Worm (Caenorhabditis elegans) whole organism, L3 larva: ENCODE results near the gene C54D10.13.

ENCODE experiments used
- R02D3.7 ChIP-seq: fragments of 150-350 bp; optimal IDR thresholded peaks from 2 replicates; lab custom pipeline; 2014; ENCODE audit warnings: missing biosample characterization, missing genetic modification characterization
- aly-2 ChIP-seq: fragments of 150-350 bp; optimal IDR thresholded peaks from 2 replicates; lab custom pipeline; 2014; ENCODE audit warnings: missing biosample characterization, missing genetic modification characterization
- ama-1 ChIP-seq: fragments of 150-350 bp; optimal IDR thresholded peaks from 2 replicates; lab custom pipeline; 2018
- ceh-16 ChIP-seq: sonication (generic microtip); optimal IDR thresholded peaks from 2 replicates; lab custom pipeline; 2017; ENCODE audit warnings: missing biosample characterization, missing genetic modification characterization
- ceh-28 ChIP-seq: fragments of 150-350 bp; optimal IDR thresholded peaks from 2 replicates; lab custom pipeline; 2014; ENCODE audit warnings: missing biosample characterization, missing genetic modification reagents, missing genetic modification characterization
- ceh-82 ChIP-seq: fragments of 150-350 bp; optimal IDR thresholded peaks from 2 replicates; lab custom pipeline; 2014; ENCODE audit warnings: missing biosample characterization, missing genetic modification characterization
- ceh-9 ChIP-seq: sonication (generic microtip); optimal IDR thresholded peaks from 2 replicates; lab custom pipeline; 2018; ENCODE audit warnings: missing biosample characterization, missing genetic modification characterization
- elt-1 ChIP-seq: fragments of 150-350 bp; optimal IDR thresholded peaks from 2 replicates; lab custom pipeline; 2014; ENCODE audit warnings: missing biosample characterization, missing genetic modification characterization
- eor-1 ChIP-seq, 2 experiments: fragments of 150-350 bp; optimal IDR thresholded peaks; 2 replicates each; lab custom pipeline; 2014 to 2018; ENCODE audit warnings: missing biosample characterization in 2 of 2, missing genetic modification characterization in 2 of 2
- fkh-10 ChIP-seq: sonication (generic microtip); optimal IDR thresholded peaks from 2 replicates; lab custom pipeline; 2017; ENCODE audit warnings: missing biosample characterization, missing genetic modification reagents, missing genetic modification characterization
- fkh-2 ChIP-seq: fragments of 150-350 bp; optimal IDR thresholded peaks from 2 replicates; lab custom pipeline; 2014; ENCODE audit warnings: missing biosample characterization, missing genetic modification reagents, missing genetic modification characterization
- fos-1 ChIP-seq: fragments of 150-350 bp; optimal IDR thresholded peaks from 2 replicates; lab custom pipeline; 2014; ENCODE audit warnings: missing biosample characterization, missing genetic modification characterization
- hmg-11 ChIP-seq: sonication (generic microtip); optimal IDR thresholded peaks from 2 replicates; lab custom pipeline; 2016; ENCODE audit warnings: missing genetic modification characterization, missing compliant biosample characterization
- jun-1 ChIP-seq: fragments of 150-350 bp; optimal IDR thresholded peaks from 2 replicates; lab custom pipeline; 2014; ENCODE audit warnings: missing biosample characterization, missing genetic modification reagents, missing genetic modification characterization
- lsy-12 ChIP-seq: sonication (generic microtip); optimal IDR thresholded peaks from 2 replicates; lab custom pipeline; 2016; ENCODE audit warnings: mild to moderate bottlenecking, missing genetic modification characterization, missing compliant biosample characterization
- nhr-11 ChIP-seq: fragments of 150-350 bp; optimal IDR thresholded peaks from 2 replicates; lab custom pipeline; 2014; ENCODE audit warnings: missing biosample characterization, missing genetic modification characterization
- nhr-12 ChIP-seq: fragments of 150-350 bp; optimal IDR thresholded peaks from 2 replicates; lab custom pipeline; 2014; ENCODE audit warnings: missing biosample characterization, missing genetic modification characterization
- nhr-237 ChIP-seq: fragments of 150-350 bp; optimal IDR thresholded peaks from 2 replicates; lab custom pipeline; 2014; ENCODE audit warnings: missing biosample characterization, missing genetic modification characterization
- nhr-25 ChIP-seq: sonication (generic microtip); optimal IDR thresholded peaks from 2 replicates; lab custom pipeline; 2017; ENCODE audit warnings: missing biosample characterization, missing genetic modification characterization
- nhr-43 ChIP-seq: sonication (generic microtip); optimal IDR thresholded peaks from 2 replicates; lab custom pipeline; 2016; ENCODE audit warnings: mild to moderate bottlenecking, missing genetic modification characterization, missing compliant biosample characterization; ENCODE audit not compliant: poor library complexity, severe bottlenecking
- nhr-67 ChIP-seq: fragments of 150-350 bp; optimal IDR thresholded peaks from 2 replicates; lab custom pipeline; 2014; ENCODE audit warnings: missing biosample characterization, missing genetic modification characterization
- nhr-76 ChIP-seq: fragments of 150-350 bp; sonication (generic microtip); optimal IDR thresholded peaks from 5 replicates; lab custom pipeline; 2014; ENCODE audit warnings: missing biosample characterization, missing genetic modification characterization
- nhr-77 ChIP-seq: fragments of 150-350 bp; optimal IDR thresholded peaks from 2 replicates; lab custom pipeline; 2014; ENCODE audit warnings: missing biosample characterization, missing genetic modification characterization
- pqm-1 ChIP-seq: fragments of 150-350 bp; optimal IDR thresholded peaks from 2 replicates; lab custom pipeline; 2017; ENCODE audit warnings: missing biosample characterization, missing genetic modification characterization, inconsistent platforms
- sea-2 ChIP-seq: fragments of 150-350 bp; sonication (generic microtip); optimal IDR thresholded peaks from 4 replicates; lab custom pipeline; 2014; ENCODE audit warnings: missing biosample characterization, missing genetic modification reagents, missing genetic modification characterization
- snpc-4 ChIP-seq: fragments of 150-350 bp; optimal IDR thresholded peaks from 2 replicates; lab custom pipeline; 2014; ENCODE audit warnings: missing biosample characterization, missing genetic modification characterization
- unc-39 ChIP-seq: sonication (generic microtip); optimal IDR thresholded peaks from 4 replicates; lab custom pipeline; 2017; ENCODE audit warnings: missing biosample characterization, missing genetic modification characterization
- unc-62 ChIP-seq: fragments of 150-350 bp; sonication (generic microtip); optimal IDR thresholded peaks from 4 replicates; lab custom pipeline; 2014; ENCODE audit warnings: missing biosample characterization, missing genetic modification reagents, missing genetic modification characterization
- ztf-11 ChIP-seq: fragments of 150-350 bp; optimal IDR thresholded peaks from 2 replicates; lab custom pipeline; 2014; ENCODE audit warnings: missing biosample characterization, missing genetic modification characterization
- ztf-4 ChIP-seq: fragments of 150-350 bp; optimal IDR thresholded peaks from 2 replicates; lab custom pipeline; 2014; ENCODE audit warnings: missing biosample characterization, missing genetic modification characterization

Gene C54D10.13

ce11 chrV:12429039-12429438, 3.0 kb downstream of the C54D10.13 start, which contains the start of gene C54D10.5:
TSS of gene C54D10.5 (plus strand) at chrV:12429339.
- TF ChIP-seq nhr-43 (tag; lab: Kevin White, UChicago) (no peak), nhr-25 (tag; lab: Kevin White, UChicago) (no peak), pqm-1 (tag; lab: Kevin White, UChicago) (no peak), snpc-4 (no peak), nhr-12 (tag; lab: Kevin White, UChicago) (no peak), jun-1 (tag; lab: Kevin White, UChicago) (no peak), unc-39 (no peak), hmg-11 (tag; lab: Kevin White, UChicago) (no peak), eor-1 (tag; optimal IDR thresholded peaks at IDR 0.05; lab: Kevin White, UChicago) (no peak)

- TF ChIP-seq ceh-9 (no peak), jun-1 (tag; lab: Kevin White, UChicago) (no peak), elt-1 (tag; lab: Kevin White, UChicago) (no peak), nhr-237 (tag; lab: Kevin White, UChicago) (no peak), sea-2 (GFP tag; lab: Kevin White, UChicago) (no peak), nhr-43 (tag; lab: Kevin White, UChicago) (no peak), unc-62 (GFP tag; lab: Kevin White, UChicago) (no peak), unc-39 (no peak), ceh-28 (tag; lab: Kevin White, UChicago) (no peak), aly-2 (no peak), nhr-76 (tag; lab: Kevin White, UChicago) (no peak), fkh-2 (tag; lab: Kevin White, UChicago) (no peak), nhr-25 (tag; lab: Kevin White, UChicago) (no peak), hmg-11 (tag; lab: Kevin White, UChicago) (no peak), nhr-12 (tag; lab: Kevin White, UChicago) (no peak)
Measured at ce11 chrV:12427826-12428225, 4.3 kb downstream of the C54D10.13 start.

DNA sequence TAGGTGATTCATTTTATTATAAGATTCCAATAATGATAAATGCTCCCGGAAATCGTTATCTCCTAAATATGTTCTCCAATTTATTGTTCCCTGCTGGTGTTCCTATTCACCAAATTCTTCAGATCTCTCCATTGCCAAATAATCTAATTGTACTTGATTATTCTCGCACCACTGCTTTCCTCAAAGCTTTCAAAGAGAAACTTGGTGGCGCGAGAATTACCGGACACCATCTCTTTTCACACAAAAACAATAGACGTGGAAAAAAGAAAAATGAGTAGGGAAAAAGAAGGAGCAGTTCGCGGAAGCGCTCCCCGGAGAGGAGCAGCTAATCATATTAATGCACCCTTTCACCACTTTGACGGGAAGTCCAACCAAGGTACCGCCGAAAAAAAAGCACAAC, 10.7 kb downstream of the C54D10.13 start:
- no peak for TF ChIP-seq nhr-67 (tag; lab: Kevin White, UChicago)
- no peak for TF ChIP-seq lsy-12 (tag; lab: Kevin White, UChicago)
- no peak for TF ChIP-seq fos-1 (tag; lab: Kevin White, UChicago)
- no peak for TF ChIP-seq nhr-77
- TF ChIP-seq ztf-4 (tag; lab: Kevin White, UChicago): no peak
- TF ChIP-seq jun-1 (tag; lab: Kevin White, UChicago): no peak
- no peak for TF ChIP-seq ama-1 (lab: Kevin White, UChicago)
- no peak for TF ChIP-seq ztf-11 (tag; lab: Kevin White, UChicago)
- TF ChIP-seq, all 47 proteins: peak for 0

DNA sequence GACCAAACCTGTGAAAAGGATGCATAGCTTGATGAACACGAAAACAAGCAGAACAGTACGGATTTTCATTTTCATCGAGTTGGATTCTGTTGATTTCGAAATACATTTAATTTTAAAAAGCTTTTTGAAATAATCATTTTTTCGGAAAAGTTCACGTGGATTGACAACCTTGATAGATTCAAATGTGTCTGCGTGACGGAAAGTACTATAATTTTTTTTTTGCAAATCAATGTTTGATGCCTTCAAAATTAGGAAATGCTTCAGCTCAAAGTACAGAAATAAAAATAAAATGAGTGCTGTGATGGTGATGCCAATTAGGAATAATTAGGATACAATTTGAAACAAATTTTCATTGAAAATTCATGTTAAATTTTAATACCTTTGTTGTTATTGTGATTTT, 11.2 kb downstream of the C54D10.13 start, which contains the start of gene C54D10.4:
Gene C54D10.4, minus strand, starts transcription at position 101 of the 400 bp plus-strand sequence.
- TF ChIP-seq ztf-4 (tag; lab: Kevin White, UChicago) (no peak), pqm-1 (tag; lab: Kevin White, UChicago) (no peak), eor-1 (tag; optimal IDR thresholded peaks at IDR 0.05; lab: Kevin White, UChicago) (no peak), R02D3.7 (tag; lab: Kevin White, UChicago) (no peak), ceh-9 (no peak), lsy-12 (tag; lab: Kevin White, UChicago) (no peak), ceh-16 (tag; lab: Kevin White, UChicago) (no peak), fkh-10 (no peak), unc-62 (GFP tag; lab: Kevin White, UChicago) (no peak), nhr-76 (tag; lab: Kevin White, UChicago) (no peak)

DNA sequence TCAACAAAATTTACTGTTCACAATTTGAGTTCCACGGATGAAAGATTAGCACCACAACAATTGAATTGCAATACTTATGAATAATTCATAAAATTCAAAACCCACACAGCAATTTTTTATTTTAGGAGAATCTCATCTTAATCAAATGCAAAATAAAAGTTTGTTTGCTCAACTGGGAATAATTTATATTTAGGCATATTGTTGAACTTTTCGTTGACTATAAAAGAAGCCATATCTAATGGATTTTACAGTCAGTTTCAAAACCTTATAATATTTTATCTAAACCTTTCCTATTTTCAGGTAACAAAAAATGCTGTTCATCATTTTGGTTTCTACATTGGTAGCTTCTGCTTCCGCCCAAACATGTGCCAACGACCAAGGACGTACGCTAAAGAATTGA, 13.8 kb downstream of the C54D10.13 start, which contains the start of gene C54D10.3:
Gene C54D10.3, plus strand, starts transcription at position 301 of the 400 bp plus-strand sequence.
- no peak for TF ChIP-seq jun-1 (tag; lab: Kevin White, UChicago)
- TF ChIP-seq ama-1 (lab: Kevin White, UChicago): no peak
- no peak for TF ChIP-seq ceh-82
- no peak for TF ChIP-seq aly-2
- TF ChIP-seq nhr-67 (tag; lab: Kevin White, UChicago): no peak
- no peak for TF ChIP-seq lsy-12 (tag; lab: Kevin White, UChicago)

DNA sequence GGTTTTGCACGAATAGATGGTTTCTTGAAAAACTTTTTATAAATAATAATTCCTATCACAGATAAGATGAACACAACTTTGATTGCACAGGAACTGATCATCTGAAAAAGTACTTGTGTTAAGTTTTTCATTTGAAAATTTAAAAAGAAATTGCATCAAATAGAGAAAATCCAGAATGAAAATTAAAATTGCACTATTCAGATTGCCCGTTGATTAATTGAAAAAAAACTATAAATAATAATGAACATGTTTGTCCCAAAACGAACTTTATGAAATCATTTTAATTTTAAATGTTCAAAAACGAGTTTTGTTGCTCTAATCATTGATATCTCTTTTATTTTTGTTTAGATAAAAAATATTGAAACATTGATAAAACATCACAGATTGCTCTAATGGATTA, 14.8 kb downstream of the C54D10.13 start, which contains the start of gene cdr-3:
Gene cdr-3, minus strand, starts transcription at position 101 of the 400 bp plus-strand sequence.
- TF ChIP-seq unc-39 (no peak), nhr-11 (tag; lab: Kevin White, UChicago) (no peak), ceh-28 (tag; lab: Kevin White, UChicago) (no peak), fkh-2 (tag; lab: Kevin White, UChicago) (no peak), ztf-11 (tag; lab: Kevin White, UChicago) (no peak), aly-2 (no peak)
- TF ChIP-seq, all 47 proteins: peak for 0
